Worm (Caenorhabditis elegans) whole organism, mixed stage, embryonic: ENCODE measurements around the gene srsx-3.
A peak's percentile ranks its signal among the peaks of the same experiment; 100 is the strongest.

Experiments
- bed-3 ChIP-seq: fragments of 200-800 bp; sonication (Bioruptor generic); optimal IDR thresholded peaks from 3 replicates; lab custom pipeline; 2018; ENCODE audit warnings: mild to moderate bottlenecking, missing genetic modification characterization, moderate library complexity, missing compliant biosample characterization
- blmp-1 ChIP-seq: fragments of 150-350 bp; optimal IDR thresholded peaks from 2 replicates; lab custom pipeline; 2014; ENCODE audit warnings: missing biosample characterization, missing genetic modification characterization
- ceh-39 ChIP-seq: fragments of 150-350 bp; optimal IDR thresholded peaks from 2 replicates; lab custom pipeline; 2014; ENCODE audit warnings: missing biosample characterization, missing genetic modification characterization
- ceh-43 ChIP-seq: fragments of 200-800 bp; sonication (Bioruptor generic); optimal IDR thresholded peaks from 2 replicates; lab custom pipeline; 2018; ENCODE audit warnings: mild to moderate bottlenecking, missing genetic modification characterization, moderate library complexity, missing compliant biosample characterization
- ceh-83 ChIP-seq: fragments of 200-800 bp; sonication (Bioruptor generic); optimal IDR thresholded peaks from 2 replicates; lab custom pipeline; 2018; ENCODE audit warnings: mild to moderate bottlenecking, missing genetic modification characterization, missing compliant biosample characterization
- ces-1 ChIP-seq: fragments of 150-350 bp; optimal IDR thresholded peaks from 2 replicates; lab custom pipeline; 2014; ENCODE audit warnings: missing biosample characterization, missing genetic modification reagents, missing genetic modification characterization
- elt-1 ChIP-seq: sonication (generic microtip); optimal IDR thresholded peaks from 2 replicates; lab custom pipeline; 2017; ENCODE audit warnings: missing genetic modification characterization, mild to moderate bottlenecking, missing compliant biosample characterization, antibody characterized with exemption, moderate library complexity, borderline replicate concordance; ENCODE audit not compliant: insufficient read depth
- elt-3 ChIP-seq: fragments of 150-350 bp; optimal IDR thresholded peaks from 2 replicates; lab custom pipeline; 2014; ENCODE audit warnings: missing biosample characterization, missing genetic modification characterization
- ham-2 ChIP-seq: fragments of 200-800 bp; sonication (Bioruptor generic); optimal IDR thresholded peaks from 2 replicates; lab custom pipeline; 2018; ENCODE audit warnings: mild to moderate bottlenecking, missing genetic modification characterization, missing compliant biosample characterization
- lin-13 ChIP-seq: fragments of 150-350 bp; optimal IDR thresholded peaks from 2 replicates; lab custom pipeline; 2014; ENCODE audit warnings: missing biosample characterization, missing genetic modification characterization
- lsy-2 ChIP-seq: fragments of 150-350 bp; optimal IDR thresholded peaks from 2 replicates; lab custom pipeline; 2014; ENCODE audit warnings: missing biosample characterization, missing genetic modification characterization
- mab-5 ChIP-seq: fragments of 150-350 bp; optimal IDR thresholded peaks from 2 replicates; lab custom pipeline; 2014; ENCODE audit warnings: missing biosample characterization, missing genetic modification characterization
- mep-1 ChIP-seq: fragments of 150-350 bp; optimal IDR thresholded peaks from 2 replicates; lab custom pipeline; 2017; ENCODE audit warnings: missing biosample characterization, missing genetic modification reagents, missing genetic modification characterization, inconsistent platforms
- mls-2 ChIP-seq: sonication (generic microtip); optimal IDR thresholded peaks from 2 replicates; lab custom pipeline; 2016; ENCODE audit warnings: mild to moderate bottlenecking, missing genetic modification characterization, moderate library complexity, missing compliant biosample characterization
- nhr-12 ChIP-seq: fragments of 150-350 bp; optimal IDR thresholded peaks from 2 replicates; lab custom pipeline; 2014; ENCODE audit warnings: missing biosample characterization, missing genetic modification characterization
- nhr-2 ChIP-seq: fragments of 150-350 bp; optimal IDR thresholded peaks from 2 replicates; lab custom pipeline; 2014; ENCODE audit warnings: missing biosample characterization, missing genetic modification characterization
- nhr-237 ChIP-seq: fragments of 150-350 bp; optimal IDR thresholded peaks from 2 replicates; lab custom pipeline; 2014; ENCODE audit warnings: missing biosample characterization, missing genetic modification characterization
- nhr-28 ChIP-seq: fragments of 150-350 bp; optimal IDR thresholded peaks from 2 replicates; lab custom pipeline; 2014; ENCODE audit warnings: missing biosample characterization, missing genetic modification characterization
- nhr-76 ChIP-seq: sonication (generic microtip); optimal IDR thresholded peaks from 2 replicates; lab custom pipeline; 2017; ENCODE audit warnings: missing biosample characterization, missing genetic modification characterization
- sem-2 ChIP-seq: fragments of 200-800 bp; sonication (Bioruptor generic); optimal IDR thresholded peaks from 2 replicates; lab custom pipeline; 2018; ENCODE audit warnings: mild to moderate bottlenecking, missing genetic modification characterization, missing compliant biosample characterization
- sptf-1 ChIP-seq: sonication (generic microtip); optimal IDR thresholded peaks from 2 replicates; lab custom pipeline; 2017; ENCODE audit warnings: mild to moderate bottlenecking, missing genetic modification characterization, moderate library complexity, missing compliant biosample characterization
- tbx-8 ChIP-seq: fragments of 200-800 bp; sonication (Bioruptor generic); optimal IDR thresholded peaks from 2 replicates; lab custom pipeline; 2018; ENCODE audit warnings: mild to moderate bottlenecking, missing genetic modification characterization, moderate library complexity, missing compliant biosample characterization
- unc-120 ChIP-seq: sonication (generic microtip); optimal IDR thresholded peaks from 2 replicates; lab custom pipeline; 2017; ENCODE audit warnings: missing genetic modification characterization, missing compliant biosample characterization; ENCODE audit not compliant: poor library complexity, severe bottlenecking
- unc-39 ChIP-seq: fragments of 150-350 bp; optimal IDR thresholded peaks from 2 replicates; lab custom pipeline; 2014; ENCODE audit warnings: missing biosample characterization, missing genetic modification characterization
- unc-62 ChIP-seq: fragments of 150-350 bp; optimal IDR thresholded peaks from 2 replicates; lab custom pipeline; 2014; ENCODE audit warnings: missing biosample characterization, missing genetic modification reagents, missing genetic modification characterization
- zip-8 ChIP-seq: fragments of 150-350 bp; optimal IDR thresholded peaks from 2 replicates; lab custom pipeline; 2014; ENCODE audit warnings: missing biosample characterization, missing genetic modification characterization
- ztf-11 ChIP-seq: fragments of 150-350 bp; optimal IDR thresholded peaks from 2 replicates; lab custom pipeline; 2014; ENCODE audit warnings: missing biosample characterization, missing genetic modification characterization

srsx-3 gene

DNA sequence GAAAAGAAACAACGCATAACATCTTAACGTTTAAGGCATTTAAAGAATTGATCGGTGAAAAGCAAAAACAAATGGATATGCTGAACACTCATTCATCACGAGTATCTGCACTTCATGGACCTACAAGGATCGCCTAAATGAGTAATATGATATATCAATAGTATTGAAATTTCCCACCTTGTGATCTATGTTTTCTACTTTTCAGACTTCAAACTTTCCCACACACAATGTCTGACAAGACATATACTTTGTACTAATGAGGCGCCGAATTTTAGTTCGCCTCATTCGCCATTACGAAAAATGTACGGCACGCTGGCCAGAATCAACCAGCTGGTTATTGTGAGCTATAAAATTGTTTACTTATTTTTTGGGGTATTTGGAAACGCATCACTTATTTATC is 10.3 kb downstream of the srsx-3 start, which contains the start of gene srsx-6:
srsx-6 (plus strand) TSS at position 301 of the 400 bp plus-strand sequence.
- TF ChIP-seq nhr-2 (tag; lab: Kevin White, UChicago) (no peak), nhr-76 (no peak)

DNA sequence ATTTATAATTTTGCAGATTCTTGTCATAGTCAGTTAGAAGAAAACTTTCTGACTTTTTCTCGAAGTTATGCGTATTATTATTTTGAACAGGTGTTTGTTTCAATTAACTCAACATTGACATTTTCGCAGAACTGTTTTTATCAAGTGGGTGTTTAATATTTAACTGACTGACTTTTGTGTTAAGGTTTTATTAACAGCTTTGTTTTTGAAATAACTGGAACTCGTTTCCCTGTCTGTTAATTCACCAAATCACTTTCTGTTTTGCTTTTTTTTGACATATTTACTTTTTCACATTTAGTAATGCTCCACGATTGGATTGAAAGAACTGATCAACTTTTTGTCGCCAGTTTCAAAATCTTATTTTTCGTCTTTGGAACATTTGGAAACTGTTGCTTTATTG is 11.6 kb downstream of the srsx-3 start, which contains the start of gene srsx-7:
srsx-7 (plus strand) TSS at position 301 of the 400 bp plus-strand sequence.
- no peak for TF ChIP-seq sem-2 (GFP tag; lab: Kevin White, UChicago)
- TF ChIP-seq mls-2 (tag; lab: Kevin White, UChicago) = no peak
- no peak for TF ChIP-seq unc-62 (GFP tag; lab: Kevin White, UChicago)
- no peak for TF ChIP-seq elt-1
- no peak for TF ChIP-seq elt-3 (tag; lab: Kevin White, UChicago)
- no peak for TF ChIP-seq nhr-28 (tag; lab: Kevin White, UChicago)
- no peak for TF ChIP-seq nhr-237

DNA sequence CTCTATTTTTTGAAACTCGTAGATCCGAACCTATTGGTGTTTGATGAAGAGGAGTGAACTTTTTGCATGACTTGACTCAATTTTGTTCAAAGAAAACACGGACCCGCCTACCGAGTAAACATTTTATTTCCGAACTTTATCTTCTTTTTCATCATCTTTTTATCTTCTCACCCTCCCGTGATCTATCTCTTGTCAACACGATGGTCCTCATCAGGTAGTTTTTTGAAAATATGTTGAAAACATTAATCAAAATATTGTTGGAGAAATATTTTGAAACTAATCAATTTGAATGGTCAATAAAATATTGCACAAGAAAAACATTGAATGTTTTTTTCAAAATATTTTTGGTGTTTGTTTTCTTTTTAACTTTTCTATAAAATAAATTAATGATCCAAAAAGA is 28.6 kb downstream of the srsx-3 start:
- TF ChIP-seq ceh-39 (tag; lab: Kevin White, UChicago) (no peak), nhr-2 (tag; lab: Kevin White, UChicago) (no peak), mep-1 (tag; lab: Kevin White, UChicago) (no peak), ceh-83 (GFP tag; lab: Kevin White, UChicago) (no peak), tbx-8 (GFP tag; lab: Kevin White, UChicago) (no peak), ceh-43 (no peak), unc-120 (tag; lab: Kevin White, UChicago) (no peak), ces-1 (GFP tag; lab: Kevin White, UChicago) (no peak), nhr-237 (no peak), unc-39 (tag; lab: Kevin White, UChicago) (no peak), unc-62 (GFP tag; lab: Kevin White, UChicago) (no peak), nhr-76 (no peak), ztf-11 (no peak), sem-2 (GFP tag; lab: Kevin White, UChicago) (no peak)

DNA sequence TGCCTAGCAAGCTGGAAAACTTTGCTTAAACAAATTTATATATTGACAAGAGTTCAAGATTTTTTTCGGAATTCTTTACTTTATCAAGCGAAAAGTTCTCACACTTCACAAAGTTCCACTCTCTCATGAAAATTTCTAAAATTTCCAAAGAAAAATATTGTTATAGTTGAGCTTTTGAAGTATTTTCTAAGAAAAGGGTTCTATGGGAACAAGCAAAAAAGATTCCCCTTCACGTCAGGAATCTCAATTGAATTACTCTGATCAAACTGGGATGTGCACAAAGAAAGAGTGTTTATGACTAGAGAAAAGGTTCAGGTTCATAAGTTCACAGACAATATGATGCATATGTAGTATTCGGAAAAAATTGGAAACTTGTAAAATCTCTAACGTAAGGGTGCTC is 32.7 kb downstream of the srsx-3 start:
- TF ChIP-seq ham-2 (GFP tag; lab: Kevin White, UChicago) (no peak), blmp-1 (no peak), ceh-43 (no peak), bed-3 (no peak), zip-8 (tag; lab: Kevin White, UChicago) (no peak), nhr-12 (tag; lab: Kevin White, UChicago) (no peak), sptf-1 (no peak), mab-5 (tag; lab: Kevin White, UChicago) (no peak), mep-1 (tag; lab: Kevin White, UChicago) (no peak)

DNA sequence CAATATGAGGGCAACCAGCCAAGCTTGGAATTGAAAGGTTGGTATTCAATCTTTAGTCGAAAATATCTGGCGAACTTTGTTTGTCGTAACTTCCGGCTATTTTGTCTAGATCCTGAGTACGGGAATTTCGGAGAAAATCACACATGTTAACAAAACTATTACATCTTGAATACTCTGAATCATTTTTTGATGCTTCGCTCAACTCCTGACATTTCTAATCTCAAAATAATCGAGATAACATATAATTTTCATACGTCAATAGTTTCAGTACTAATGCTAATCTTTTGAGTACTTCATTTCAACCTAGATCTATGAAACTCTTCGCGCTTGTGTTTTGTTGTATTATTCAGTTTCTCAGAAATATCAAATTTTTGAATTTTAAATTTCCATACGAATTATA is 35.8 kb downstream of the srsx-3 start:
- no peak for TF ChIP-seq unc-39 (tag; lab: Kevin White, UChicago)
- TF ChIP-seq unc-62 (GFP tag; lab: Kevin White, UChicago) = no peak
- TF ChIP-seq unc-120 (tag; lab: Kevin White, UChicago) = no peak

DNA sequence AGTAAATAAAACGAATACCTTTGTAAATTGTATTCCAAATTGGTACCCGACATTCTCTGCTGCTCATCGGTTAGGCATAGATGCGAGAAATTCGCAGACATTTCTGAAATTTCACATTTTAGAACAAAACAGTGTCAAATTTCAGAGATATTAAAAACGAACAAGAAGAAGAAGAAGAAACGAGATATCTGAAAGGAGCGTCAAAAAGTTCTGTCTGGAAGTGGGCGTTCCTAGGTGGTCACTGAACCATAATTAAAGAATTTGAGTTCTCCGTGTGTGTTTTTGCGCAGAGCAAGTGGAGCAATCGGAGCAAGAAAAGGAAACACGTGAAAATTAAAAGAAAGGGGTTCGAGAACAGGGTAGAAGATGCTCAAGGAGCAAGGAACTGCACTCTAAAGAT is 37.3 kb downstream of the srsx-3 start, which contains the start of gene F40A3.7:
F40A3.7 (minus strand) TSS at position 101 of the 400 bp plus-strand sequence.
- TF ChIP-seq unc-39 (tag; lab: Kevin White, UChicago) = no peak
- TF ChIP-seq nhr-76 = no peak
- no peak for TF ChIP-seq tbx-8 (GFP tag; lab: Kevin White, UChicago)
- no peak for TF ChIP-seq ceh-83 (GFP tag; lab: Kevin White, UChicago)
- TF ChIP-seq unc-120 (tag; lab: Kevin White, UChicago) = no peak
- no peak for TF ChIP-seq elt-3 (tag; lab: Kevin White, UChicago)
- TF ChIP-seq, all 35 proteins: peak for 0

DNA sequence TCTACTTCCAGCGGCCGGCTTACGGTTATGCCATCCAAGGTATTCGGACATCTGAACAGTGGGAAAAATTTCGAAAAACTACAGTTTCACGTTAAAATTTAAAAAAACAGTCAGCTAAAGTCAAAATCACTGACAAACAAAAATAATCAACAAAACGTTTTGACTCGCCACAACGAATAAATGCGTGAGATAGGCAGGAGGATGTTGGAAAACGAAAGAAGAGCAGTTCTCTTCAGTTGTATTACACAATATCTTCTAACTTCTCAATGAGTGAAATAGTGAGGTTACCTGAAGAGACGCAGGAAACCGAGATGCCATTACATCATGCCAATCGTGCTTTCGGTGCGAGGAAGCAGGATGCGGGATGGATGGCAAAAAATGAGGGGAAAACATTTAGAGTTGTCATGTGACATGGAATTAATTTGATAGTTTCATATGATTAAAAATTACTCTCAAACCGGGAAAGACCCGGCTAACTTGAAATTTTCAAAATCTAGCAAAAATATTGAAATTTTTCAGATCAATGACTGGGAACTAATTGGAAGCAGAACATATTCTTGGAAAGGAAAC is 43.2 kb downstream of the srsx-3 start, which contains the start of gene F40A3.6:
F40A3.6 (minus strand) TSS at position 51 of the 570 bp plus-strand sequence.
- TF ChIP-seq sem-2 (GFP tag; lab: Kevin White, UChicago) = no peak
- TF ChIP-seq lin-13 (tag; lab: Kevin White, UChicago) = no peak
- peak; percentile 18 for TF ChIP-seq unc-120 (tag; lab: Kevin White, UChicago)
- TF ChIP-seq nhr-28 (tag; lab: Kevin White, UChicago) = no peak
- no peak for TF ChIP-seq lsy-2 (tag; lab: Kevin White, UChicago)
- TF ChIP-seq nhr-76 = no peak
- TF ChIP-seq nhr-12 (tag; lab: Kevin White, UChicago) = no peak
